Worm (Caenorhabditis elegans): ENCODE results near the gene W01C9.2.

The W01C9.2 gene

ce11 chrII:8525133-8525736, 10.9 kb upstream of the W01C9.2 start, which contains the start of the genes prp-9 and mrps-18B:
Gene prp-9 (minus strand): TSS chrII:8525396.
Gene mrps-18B (plus strand): TSS chrII:8525681.
- TF ChIP-seq W03F9.2 (tag; optimal IDR thresholded peaks at IDR 0.05) = peak; percentile 82
- TF ChIP-seq dao-5 (tag; optimal IDR thresholded peaks at IDR 0.05) = no peak

ce11 chrII:8529176-8529698, 6.9 kb upstream of the W01C9.2 start:
- TF ChIP-seq W03F9.2 (tag; optimal IDR thresholded peaks at IDR 0.05) = no peak
- no peak for TF ChIP-seq dao-5 (tag; optimal IDR thresholded peaks at IDR 0.05)
- no peak for TF ChIP-seq him-1 (tag; optimal IDR thresholded peaks at IDR 0.05)

ce11 chrII:8531181-8531759, 4.9 kb upstream of the W01C9.2 start, which contains the start of gene gldi-7:
Gene gldi-7 (minus strand): TSS chrII:8531222.
- TF ChIP-seq W03F9.2 (tag; optimal IDR thresholded peaks at IDR 0.05) (no peak), dao-5 (tag; optimal IDR thresholded peaks at IDR 0.05) (no peak)

- TF ChIP-seq him-1 (tag; optimal IDR thresholded peaks at IDR 0.05) = no peak
- TF ChIP-seq dao-5 (tag; optimal IDR thresholded peaks at IDR 0.05) = no peak
- no peak for TF ChIP-seq W03F9.2 (tag; optimal IDR thresholded peaks at IDR 0.05)
Observed at ce11 chrII:8532015-8532414, 4.1 kb upstream of the W01C9.2 start.

- TF ChIP-seq him-1 (tag; optimal IDR thresholded peaks at IDR 0.05) (no peak), dao-5 (tag; optimal IDR thresholded peaks at IDR 0.05) (no peak), W03F9.2 (tag; optimal IDR thresholded peaks at IDR 0.05) (no peak)
Observed at ce11 chrII:8540412-8540811, 4.3 kb downstream of the W01C9.2 start, which contains the start of gene pqn-73. Gene pqn-73 (plus strand): TSS chrII:8540712.

ce11 chrII:8545315-8545714, 9.2 kb downstream of the W01C9.2 start, which contains the start of gene decr-1.2:
Gene decr-1.2 (plus strand): TSS chrII:8545615.
- TF ChIP-seq W03F9.2 (tag; optimal IDR thresholded peaks at IDR 0.05) (no peak), dao-5 (tag; optimal IDR thresholded peaks at IDR 0.05) (no peak), him-1 (tag; optimal IDR thresholded peaks at IDR 0.05) (no peak)

- peak; percentile 92 for TF ChIP-seq dao-5 (tag; optimal IDR thresholded peaks at IDR 0.05)
- no peak for TF ChIP-seq W03F9.2 (tag; optimal IDR thresholded peaks at IDR 0.05)
- TF ChIP-seq him-1 (tag; optimal IDR thresholded peaks at IDR 0.05) = peak; percentile 76
Observed at ce11 chrII:8546975-8547374, 10.8 kb downstream of the W01C9.2 start.

ce11 chrII:8551100-8551499, 14.9 kb downstream of the W01C9.2 start:
- TF ChIP-seq him-1 (tag; optimal IDR thresholded peaks at IDR 0.05) = no peak
- no peak for TF ChIP-seq W03F9.2 (tag; optimal IDR thresholded peaks at IDR 0.05)
- TF ChIP-seq dao-5 (tag; optimal IDR thresholded peaks at IDR 0.05) = no peak

- TF ChIP-seq him-1 (tag; optimal IDR thresholded peaks at IDR 0.05) (no peak), dao-5 (tag; optimal IDR thresholded peaks at IDR 0.05) (no peak), W03F9.2 (tag; optimal IDR thresholded peaks at IDR 0.05) (no peak)
Observed at ce11 chrII:8554568-8554967, 18.4 kb downstream of the W01C9.2 start.

- TF ChIP-seq dao-5 (tag; optimal IDR thresholded peaks at IDR 0.05) = no peak
- no peak for TF ChIP-seq him-1 (tag; optimal IDR thresholded peaks at IDR 0.05)
- TF ChIP-seq W03F9.2 (tag; optimal IDR thresholded peaks at IDR 0.05) = no peak
Observed at ce11 chrII:8556166-8556565, 20.0 kb downstream of the W01C9.2 start, which contains the start of gene glb-27. Gene glb-27 (minus strand): TSS chrII:8556266.

ce11 chrII:8559188-8559587, 23.0 kb downstream of the W01C9.2 start:
- no peak for TF ChIP-seq W03F9.2 (tag; optimal IDR thresholded peaks at IDR 0.05)
- TF ChIP-seq him-1 (tag; optimal IDR thresholded peaks at IDR 0.05) = no peak
- no peak for TF ChIP-seq dao-5 (tag; optimal IDR thresholded peaks at IDR 0.05)

ce11 chrII:8561227-8561626, 25.1 kb downstream of the W01C9.2 start, which contains the start of gene iff-2:
Gene iff-2 (minus strand): TSS chrII:8561367.
- TF ChIP-seq him-1 (tag; optimal IDR thresholded peaks at IDR 0.05) (peak; percentile 97), W03F9.2 (tag; optimal IDR thresholded peaks at IDR 0.05) (peak; percentile 97), dao-5 (tag; optimal IDR thresholded peaks at IDR 0.05) (peak; percentile 77)

- TF ChIP-seq him-1 (tag; optimal IDR thresholded peaks at IDR 0.05) (no peak), dao-5 (tag; optimal IDR thresholded peaks at IDR 0.05) (no peak), W03F9.2 (tag; optimal IDR thresholded peaks at IDR 0.05) (no peak)
Observed at ce11 chrII:8562002-8562401, 25.8 kb downstream of the W01C9.2 start, which contains the start of gene F54C9.14. Gene F54C9.14 (plus strand): TSS chrII:8562302.

ce11 chrII:8566039-8566438, 29.9 kb downstream of the W01C9.2 start, which contains the start of gene stc-1:
Gene stc-1 (minus strand): TSS chrII:8566139.
- TF ChIP-seq dao-5 (tag; optimal IDR thresholded peaks at IDR 0.05) (no peak), W03F9.2 (tag; optimal IDR thresholded peaks at IDR 0.05) (no peak), him-1 (tag; optimal IDR thresholded peaks at IDR 0.05) (no peak)
